Worm (Caenorhabditis elegans): ENCODE results near the gene nhr-126.

nhr-126 gene

DNA sequence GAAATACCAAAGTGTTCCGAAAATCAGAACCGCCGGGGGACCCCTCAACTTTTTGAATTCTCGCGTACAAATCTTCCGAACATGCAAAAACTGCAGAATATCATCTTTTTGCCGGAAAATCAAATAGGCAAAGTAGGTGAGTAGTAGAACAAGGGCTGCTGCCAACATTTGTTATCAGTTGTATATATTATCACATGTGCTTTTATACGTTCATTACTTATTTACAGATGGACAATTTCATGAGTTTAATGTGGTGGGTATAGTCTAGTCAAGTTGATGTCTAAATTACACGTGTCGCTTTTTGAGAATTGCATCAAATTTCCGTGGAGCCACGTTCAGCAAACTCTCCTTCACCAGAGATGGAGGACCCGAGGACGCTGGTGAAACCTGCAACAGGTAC, 27.6 kb upstream of the nhr-126 start, which contains the start of gene cyp-32B1:
cyp-32B1 (minus strand) TSS at position 176 of the 400 bp plus-strand sequence.
- TF ChIP-seq mml-1 (tag; optimal IDR thresholded peaks at IDR 0.05), result no peak
- TF ChIP-seq nhr-237 (tag; optimal IDR thresholded peaks at IDR 0.05), result no peak
- TF ChIP-seq ceh-9 (tag; optimal IDR thresholded peaks at IDR 0.05), result no peak
- TF ChIP-seq ama-1 (optimal IDR thresholded peaks at IDR 0.05), result no peak
- TF ChIP-seq nhr-12 (tag; optimal IDR thresholded peaks at IDR 0.05), result no peak
- TF ChIP-seq nhr-67 (tag; optimal IDR thresholded peaks at IDR 0.05), result no peak
- TF ChIP-seq ztf-11 (tag; optimal IDR thresholded peaks at IDR 0.05), result no peak
- TF ChIP-seq elt-2 (tag; optimal IDR thresholded peaks at IDR 0.05), result peak; percentile 65
- TF ChIP-seq unc-62 (GFP tag; optimal IDR thresholded peaks at IDR 0.05), result no peak
- no peak for TF ChIP-seq unc-39 (tag; optimal IDR thresholded peaks at IDR 0.05)
- no peak for TF ChIP-seq nhr-76 (tag; optimal IDR thresholded peaks at IDR 0.05)
- TF ChIP-seq ztf-4 (tag; optimal IDR thresholded peaks at IDR 0.05), result no peak
- peak; percentile 61 for TF ChIP-seq pha-4 (tag; optimal IDR thresholded peaks at IDR 0.05)
- peak; percentile 70 for TF ChIP-seq pqm-1 (tag; optimal IDR thresholded peaks at IDR 0.05)

DNA sequence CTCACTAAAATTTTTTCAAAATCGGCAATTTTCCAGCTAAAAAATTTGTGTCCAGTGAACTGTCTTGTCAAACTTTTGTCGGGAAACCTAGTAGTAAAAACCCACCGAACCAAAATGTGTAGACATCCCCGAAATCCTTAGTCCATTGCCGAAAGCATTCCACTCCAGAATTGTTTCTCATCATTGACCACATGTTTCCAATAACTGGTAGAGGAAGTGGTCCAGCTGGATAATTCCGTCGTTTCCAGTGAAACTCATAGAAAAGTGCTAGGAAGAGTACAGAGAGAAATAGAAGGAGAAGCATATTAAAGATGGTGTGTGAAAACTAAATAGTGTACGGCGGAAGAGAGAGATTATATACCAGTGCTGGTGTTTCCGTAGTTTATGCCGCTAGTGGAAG, 24.8 kb upstream of the nhr-126 start, which contains the start of gene cyp-33C12:
cyp-33C12 (minus strand) TSS at position 321 of the 400 bp plus-strand sequence.
- TF ChIP-seq egl-27 (tag; optimal IDR thresholded peaks at IDR 0.05), result no peak
- no peak for TF ChIP-seq unc-62 (GFP tag; optimal IDR thresholded peaks at IDR 0.05)
- no peak for TF ChIP-seq lsy-12 (tag; optimal IDR thresholded peaks at IDR 0.05)

DNA sequence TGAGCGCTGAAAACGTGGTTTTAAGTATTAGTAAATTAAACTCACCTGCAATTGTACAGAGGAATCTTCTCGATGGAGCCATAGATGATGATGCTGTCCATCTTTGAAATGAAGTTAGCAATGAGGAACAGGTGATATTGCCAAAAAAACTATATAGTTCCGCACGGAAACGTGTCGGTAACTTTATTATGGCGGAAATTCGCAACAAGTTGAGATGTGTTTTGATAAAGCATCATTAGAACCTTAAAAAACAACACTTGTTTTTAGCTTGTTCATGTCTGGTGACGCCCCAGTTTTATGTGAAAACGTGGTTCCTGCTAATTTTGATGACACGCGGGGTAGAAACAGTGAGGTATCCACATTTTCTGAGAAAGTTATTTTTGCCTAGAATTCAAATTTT, 22.7 kb upstream of the nhr-126 start, which contains the start of gene srt-40:
srt-40 (minus strand) TSS at position 101 of the 400 bp plus-strand sequence.
- no peak for TF ChIP-seq skn-1 (tag; optimal IDR thresholded peaks at IDR 0.05)
- TF ChIP-seq sea-2 (GFP tag; optimal IDR thresholded peaks at IDR 0.05), result no peak
- no peak for TF ChIP-seq nhr-43 (tag; optimal IDR thresholded peaks at IDR 0.05; ENCODE audit: poor library complexity, severe bottlenecking)
- no peak for TF ChIP-seq lsy-12 (tag; optimal IDR thresholded peaks at IDR 0.05)
- TF ChIP-seq lin-39 (tag; optimal IDR thresholded peaks at IDR 0.05), result no peak
- TF ChIP-seq ama-1 (optimal IDR thresholded peaks at IDR 0.05), result no peak
- TF ChIP-seq elt-1 (tag; optimal IDR thresholded peaks at IDR 0.05), result no peak
- no peak for TF ChIP-seq R02D3.7 (tag; optimal IDR thresholded peaks at IDR 0.05)
- no peak for TF ChIP-seq mml-1 (tag; optimal IDR thresholded peaks at IDR 0.05)
- no peak for TF ChIP-seq nhr-67 (tag; optimal IDR thresholded peaks at IDR 0.05)
- TF ChIP-seq ztf-11 (tag; optimal IDR thresholded peaks at IDR 0.05), result no peak
- TF ChIP-seq nhr-23 (tag; optimal IDR thresholded peaks at IDR 0.05), result no peak
- TF ChIP-seq fos-1 (tag; optimal IDR thresholded peaks at IDR 0.05), result no peak
- no peak for TF ChIP-seq aly-2 (tag; optimal IDR thresholded peaks at IDR 0.05)

- TF ChIP-seq nhr-76 (tag; optimal IDR thresholded peaks at IDR 0.05), result no peak
- TF ChIP-seq hmg-11 (tag; optimal IDR thresholded peaks at IDR 0.05), result no peak
- no peak for TF ChIP-seq fkh-10 (GFP tag; optimal IDR thresholded peaks at IDR 0.05)
- TF ChIP-seq elt-1 (tag; optimal IDR thresholded peaks at IDR 0.05), result no peak
- no peak for TF ChIP-seq sea-2 (GFP tag; optimal IDR thresholded peaks at IDR 0.05)
- TF ChIP-seq nhr-23 (tag; optimal IDR thresholded peaks at IDR 0.05), result no peak
- no peak for TF ChIP-seq pha-4 (tag; optimal IDR thresholded peaks at IDR 0.05)
- TF ChIP-seq ceh-28 (tag; optimal IDR thresholded peaks at IDR 0.05), result no peak
- TF ChIP-seq zag-1 (tag; optimal IDR thresholded peaks at IDR 0.05), result no peak
- TF ChIP-seq nfya-1 (tag; optimal IDR thresholded peaks at IDR 0.05; ENCODE audit: insufficient read depth), result no peak
- no peak for TF ChIP-seq ztf-4 (tag; optimal IDR thresholded peaks at IDR 0.05)
- TF ChIP-seq ceh-9 (tag; optimal IDR thresholded peaks at IDR 0.05), result no peak
- TF ChIP-seq lin-15B (tag; optimal IDR thresholded peaks at IDR 0.05), result no peak
- no peak for TF ChIP-seq mdl-1 (tag; optimal IDR thresholded peaks at IDR 0.05)
- TF ChIP-seq ztf-11 (tag; optimal IDR thresholded peaks at IDR 0.05), result no peak
- no peak for TF ChIP-seq snpc-4 (tag; optimal IDR thresholded peaks at IDR 0.05)
- TF ChIP-seq daf-12 (tag; optimal IDR thresholded peaks at IDR 0.05), result no peak
- TF ChIP-seq ceh-16 (tag; optimal IDR thresholded peaks at IDR 0.05), result no peak
- no peak for TF ChIP-seq fos-1 (tag; optimal IDR thresholded peaks at IDR 0.05)
- TF ChIP-seq aly-2 (tag; optimal IDR thresholded peaks at IDR 0.05), result no peak
These were observed 22.1 kb upstream of the nhr-126 start, which contains the start of gene svh-11 for ce11 chrV:2206801-2207200. Gene svh-11, plus strand, starts transcription at chrV:2207101.

DNA sequence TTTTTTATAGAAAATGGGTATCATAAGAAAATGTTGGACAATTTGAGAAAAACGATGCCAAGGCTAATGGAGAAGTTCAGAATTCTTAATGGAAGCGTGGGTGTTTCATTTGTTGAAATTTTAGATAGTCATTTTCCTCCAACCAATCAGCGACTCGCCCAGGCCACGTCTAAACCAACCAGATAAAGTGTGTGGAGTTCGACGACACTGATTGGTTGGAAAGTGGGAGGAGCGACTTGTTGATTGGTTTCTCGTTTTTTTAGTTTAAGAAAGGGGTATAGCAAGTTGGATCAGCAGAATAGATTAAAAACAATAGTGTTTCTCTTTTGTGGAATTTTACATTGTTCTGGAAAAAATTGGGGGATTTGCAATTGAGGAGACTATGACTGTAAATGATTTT, 21.4 kb upstream of the nhr-126 start:
- TF ChIP-seq nfya-1 (tag; optimal IDR thresholded peaks at IDR 0.05; ENCODE audit: insufficient read depth), result peak; percentile 84
- TF ChIP-seq eor-1 (tag; optimal IDR thresholded peaks at IDR 0.05), result no peak
- no peak for TF ChIP-seq nhr-77 (tag; optimal IDR thresholded peaks at IDR 0.05)
- TF ChIP-seq lin-15B (tag; optimal IDR thresholded peaks at IDR 0.05), result no peak
